Fruit fly (Drosophila melanogaster) whole organism, embryonic: ENCODE measurements around the gene osy.
A peak's percentile ranks its signal among the peaks of the same experiment; 100 is the strongest.

ENCODE experiments used
- ATbp ChIP-seq: fragments of 200-800 bp; sonication (Bioruptor generic); optimal IDR thresholded peaks from 2 replicates; lab custom pipeline; 2017; ENCODE audit warnings: missing biosample characterization, mild to moderate bottlenecking, missing genetic modification characterization, missing genetic modification reagents
- BtbVII ChIP-seq: fragments of 200-800 bp; sonication (Bioruptor generic); optimal IDR thresholded peaks from 3 replicates; lab custom pipeline; 2017; ENCODE audit warnings: missing biosample characterization, mild to moderate bottlenecking, missing genetic modification characterization
- CG10431 ChIP-seq: fragments of 200-800 bp; sonication (Bioruptor generic); optimal IDR thresholded peaks from 3 replicates; lab custom pipeline; 2018; ENCODE audit warnings: missing biosample characterization, mild to moderate bottlenecking, missing genetic modification characterization
- CG10654 ChIP-seq: fragments of 200-800 bp; sonication (Bioruptor generic); optimal IDR thresholded peaks from 2 replicates; lab custom pipeline; 2016; ENCODE audit warnings: missing biosample characterization, missing genetic modification characterization
- CG11398 ChIP-seq: fragments of 200-800 bp; sonication (Bioruptor generic); optimal IDR thresholded peaks from 2 replicates; lab custom pipeline; 2016; ENCODE audit warnings: missing biosample characterization, missing genetic modification characterization
- CG11504 ChIP-seq: fragments of 200-800 bp; sonication (Bioruptor generic); optimal IDR thresholded peaks from 3 replicates; lab custom pipeline; 2019; ENCODE audit warnings: missing biosample characterization, mild to moderate bottlenecking, missing genetic modification characterization, moderate library complexity
- CG13894 ChIP-seq: fragments of 200-800 bp; sonication (Bioruptor generic); optimal IDR thresholded peaks from 3 replicates; lab custom pipeline; 2018; ENCODE audit warnings: missing biosample characterization, mild to moderate bottlenecking, missing genetic modification characterization, moderate library complexity
- CG14667 ChIP-seq: fragments of 200-800 bp; sonication (Bioruptor generic); IDR thresholded peaks from 2 replicates; pipeline ENCODE4 v1.3.6; 2022; ENCODE audit warnings: missing biosample characterization, missing genetic modification characterization
- CG15073 ChIP-seq: fragments of 200-800 bp; sonication (Bioruptor generic); optimal IDR thresholded peaks from 2 replicates; lab custom pipeline; 2016; ENCODE audit warnings: missing biosample characterization, missing genetic modification characterization
- CG1647 ChIP-seq: fragments of 200-800 bp; sonication (Bioruptor generic); optimal IDR thresholded peaks from 3 replicates; lab custom pipeline; 2016; ENCODE audit warnings: missing biosample characterization, missing genetic modification characterization
- CG18011 ChIP-seq: fragments of 200-800 bp; sonication (Bioruptor generic); optimal IDR thresholded peaks from 2 replicates; lab custom pipeline; 2017; ENCODE audit warnings: missing biosample characterization, missing genetic modification characterization, mild to moderate bottlenecking, moderate library complexity, missing genotype
- CG1832 ChIP-seq: fragments of 200-800 bp; sonication (Bioruptor generic); optimal IDR thresholded peaks from 2 replicates; lab custom pipeline; 2017; ENCODE audit warnings: missing biosample characterization, mild to moderate bottlenecking, missing genetic modification characterization, inconsistent platforms
- CG2678 ChIP-seq: fragments of 200-800 bp; sonication (Bioruptor generic); optimal IDR thresholded peaks from 3 replicates; lab custom pipeline; 2019; ENCODE audit warnings: missing biosample characterization, mild to moderate bottlenecking, missing genetic modification characterization, moderate library complexity
- CG34376 ChIP-seq: fragments of 200-800 bp; sonication (Bioruptor generic); optimal IDR thresholded peaks from 2 replicates; lab custom pipeline; 2018; ENCODE audit warnings: missing biosample characterization, mild to moderate bottlenecking, missing genetic modification characterization
- CG6175 ChIP-seq: fragments of 200-800 bp; sonication (Bioruptor generic); IDR thresholded peaks from 3 replicates; pipeline ENCODE4 v1.3.6; 2022; ENCODE audit warnings: missing biosample characterization, missing genetic modification characterization
- CG6683 ChIP-seq: fragments of 200-800 bp; sonication (Bioruptor generic); optimal IDR thresholded peaks from 2 replicates; lab custom pipeline; 2017; ENCODE audit warnings: missing biosample characterization, mild to moderate bottlenecking, missing genetic modification characterization, missing genetic modification reagents
- CG8478 ChIP-seq: fragments of >200 bp; optimal IDR thresholded peaks from 2 replicates; lab custom pipeline; 2018
- CG8765 ChIP-seq: fragments of 200-800 bp; sonication (Bioruptor generic); IDR thresholded peaks from 2 replicates; pipeline ENCODE4 v1.3.6; 2022; ENCODE audit warnings: missing biosample characterization, missing genetic modification characterization
- CG8924 ChIP-seq: fragments of 200-800 bp; optimal IDR thresholded peaks from 3 replicates; lab custom pipeline; 2019; ENCODE audit warnings: missing biosample characterization, mild to moderate bottlenecking, missing genetic modification characterization, moderate library complexity
- CG9932 ChIP-seq: fragments of 200-800 bp; sonication (Bioruptor generic); IDR thresholded peaks from 2 replicates; pipeline ENCODE4 v1.3.6; 2022; ENCODE audit warnings: missing biosample characterization, missing genetic modification characterization
- Dref ChIP-seq: fragments of 200-800 bp; sonication (Bioruptor generic); IDR thresholded peaks from 2 replicates; pipeline ENCODE4 v1.3.6; 2022; ENCODE audit warnings: missing biosample characterization, missing genetic modification characterization
- Ets65A ChIP-seq: fragments of 200-800 bp; sonication (Bioruptor generic); peaks from one replicate; lab custom pipeline; 2016; ENCODE audit warnings: missing biosample characterization, missing genetic modification characterization
- H15 ChIP-seq: fragments of 200-800 bp; sonication (Bioruptor generic); IDR thresholded peaks from 3 replicates; pipeline ENCODE4 v1.3.6; 2022; ENCODE audit warnings: missing biosample characterization, missing genetic modification characterization
- H2.0 ChIP-seq: fragments of 200-800 bp; sonication (Bioruptor generic); IDR thresholded peaks from 2 replicates; pipeline ENCODE4 v1.3.6; 2022; ENCODE audit warnings: missing biosample characterization, missing genetic modification characterization
- HmgZ ChIP-seq: fragments of 200-800 bp; sonication (Bioruptor generic); optimal IDR thresholded peaks from 2 replicates; lab custom pipeline; 2018; ENCODE audit warnings: missing biosample characterization, mild to moderate bottlenecking, missing genetic modification characterization
- Hsf ChIP-seq: fragments of 200-800 bp; sonication (Bioruptor generic); optimal IDR thresholded peaks from 3 replicates; lab custom pipeline; 2016; ENCODE audit warnings: missing biosample characterization, missing genetic modification characterization
- NK7.1 ChIP-seq: fragments of 200-800 bp; sonication (Bioruptor generic); optimal IDR thresholded peaks from 3 replicates; lab custom pipeline; 2016; ENCODE audit warnings: missing biosample characterization, missing genetic modification characterization
- NfI ChIP-seq: fragments of 200-800 bp; sonication (Bioruptor generic); optimal IDR thresholded peaks from 3 replicates; lab custom pipeline; 2018; ENCODE audit warnings: missing biosample characterization, mild to moderate bottlenecking, missing genetic modification characterization, moderate library complexity
- Rfx ChIP-seq: fragments of 200-800 bp; sonication (Bioruptor generic); IDR thresholded peaks from 2 replicates; pipeline ENCODE4 v1.3.6; 2022; ENCODE audit warnings: missing biosample characterization, missing genetic modification characterization
- Scr ChIP-seq: fragments of 200-800 bp; sonication (Bioruptor generic); IDR thresholded peaks from 2 replicates; pipeline ENCODE4 v1.3.6; 2022; ENCODE audit warnings: missing biosample characterization, missing genetic modification characterization; ENCODE audit not compliant: partially characterized antibody
- Sry-β ChIP-seq: fragments of 200-800 bp; sonication (Bioruptor generic); optimal IDR thresholded peaks from 2 replicates; lab custom pipeline; 2018; ENCODE audit warnings: missing biosample characterization, mild to moderate bottlenecking, missing genetic modification characterization, moderate library complexity
- Sry-δ ChIP-seq: fragments of 200-800 bp; sonication (Bioruptor generic); optimal IDR thresholded peaks from 2 replicates; lab custom pipeline; 2016; ENCODE audit warnings: missing biosample characterization, missing genetic modification characterization
- Stat92E ChIP-seq, 3 experiments: fragments of >200 bp in 2 of 3; fragments of 200-800 bp in 1 of 3; sonication (Bioruptor generic) in 1 of 3; optimal IDR thresholded peaks; 2 replicates each; lab custom pipeline; 2017 to 2019; ENCODE audit warnings: missing biosample characterization in 3 of 3, missing genetic modification characterization in 3 of 3, mild to moderate bottlenecking in 1 of 3, moderate library complexity in 1 of 3
- Vsx1 ChIP-seq: fragments of 200-800 bp; sonication (Bioruptor generic); optimal IDR thresholded peaks from 2 replicates; lab custom pipeline; 2017; ENCODE audit warnings: missing biosample characterization, mild to moderate bottlenecking, missing genetic modification characterization, missing genetic modification reagents
- ab ChIP-seq: fragments of 200-800 bp; sonication (Bioruptor generic); optimal IDR thresholded peaks from 2 replicates; lab custom pipeline; 2016; ENCODE audit warnings: missing biosample characterization, missing genetic modification characterization
- ase ChIP-seq: fragments of 200-800 bp; sonication (Bioruptor generic); IDR thresholded peaks from 3 replicates; pipeline ENCODE4 v1.3.6; 2022; ENCODE audit warnings: missing biosample characterization, missing genetic modification characterization
- chif ChIP-seq, 2 experiments: fragments of 200-800 bp; sonication (Bioruptor generic); optimal IDR thresholded peaks; 3 replicates each; lab custom pipeline; 2016; ENCODE audit warnings: missing biosample characterization in 2 of 2, missing genetic modification characterization in 2 of 2
- crol ChIP-seq: fragments of 200-800 bp; sonication (Bioruptor generic); IDR thresholded peaks from 2 replicates; pipeline ENCODE4 v1.3.6; 2022; ENCODE audit warnings: missing biosample characterization, missing genetic modification characterization
- fd96Cb ChIP-seq: fragments of 200-800 bp; sonication (Bioruptor generic); optimal IDR thresholded peaks from 2 replicates; lab custom pipeline; 2018; ENCODE audit warnings: missing biosample characterization, mild to moderate bottlenecking, missing genetic modification characterization, moderate library complexity
- grau ChIP-seq: fragments of 200-800 bp; optimal IDR thresholded peaks from 3 replicates; lab custom pipeline; 2019; ENCODE audit warnings: missing biosample characterization, mild to moderate bottlenecking, missing genetic modification characterization, moderate library complexity
- ham ChIP-seq: fragments of 200-800 bp; sonication (Bioruptor generic); IDR thresholded peaks from 2 replicates; pipeline ENCODE4 v1.3.6; 2022; ENCODE audit warnings: missing biosample characterization, missing genetic modification characterization
- her ChIP-seq: fragments of 200-800 bp; sonication (Bioruptor generic); optimal IDR thresholded peaks from 2 replicates; lab custom pipeline; 2016; ENCODE audit warnings: missing biosample characterization, missing genetic modification characterization
- ken ChIP-seq: fragments of 200-800 bp; sonication (Bioruptor generic); IDR thresholded peaks from 3 replicates; pipeline ENCODE4 v1.3.6; 2022; ENCODE audit warnings: missing biosample characterization, missing genetic modification characterization
- pan ChIP-seq, 4 experiments: fragments of >200 bp in 3 of 4; fragments of 200-800 bp in 1 of 4; sonication (Bioruptor generic) in 1 of 4; optimal IDR thresholded peaks in 3 of 4; IDR thresholded peaks in 1 of 4; 2 replicates each; pipeline versions ENCODE4 v1.3.6 to Lab custom; 2017 to 2022; ENCODE audit warnings: missing biosample characterization in 2 of 4, missing genetic modification characterization in 2 of 4, mixed read lengths in 1 of 4
- repo ChIP-seq: fragments of 200-800 bp; sonication (Bioruptor generic); optimal IDR thresholded peaks from 2 replicates; lab custom pipeline; 2016; ENCODE audit warnings: missing biosample characterization, missing genetic modification characterization
- sc ChIP-seq, 3 experiments: fragments of >200 bp in 2 of 3; fragments of 200-800 bp in 1 of 3; sonication (Bioruptor generic) in 1 of 3; optimal IDR thresholded peaks; 2 replicates in 2 of 3; 3 replicates in 1 of 3; lab custom pipeline; 2017; ENCODE audit warnings: mild to moderate bottlenecking in 1 of 3, missing biosample characterization in 1 of 3, missing genetic modification characterization in 1 of 3, missing genetic modification reagents in 1 of 3
- sd ChIP-seq: fragments of 200-800 bp; sonication (Bioruptor generic); optimal IDR thresholded peaks from 3 replicates; lab custom pipeline; 2018; ENCODE audit warnings: missing biosample characterization, mild to moderate bottlenecking, missing genetic modification characterization, moderate library complexity
- sima ChIP-seq: fragments of 200-800 bp; sonication (Bioruptor generic); optimal IDR thresholded peaks from 2 replicates; lab custom pipeline; 2016; ENCODE audit warnings: missing biosample characterization, missing genetic modification characterization
- sr ChIP-seq: fragments of 200-800 bp; sonication (Bioruptor generic); IDR thresholded peaks from 3 replicates; pipeline ENCODE4 v1.3.6; 2022; ENCODE audit warnings: missing biosample characterization, missing genetic modification characterization
- stc ChIP-seq: fragments of 200-800 bp; sonication (Bioruptor generic); IDR thresholded peaks from 2 replicates; pipeline ENCODE4 v1.3.6; 2022; ENCODE audit warnings: missing biosample characterization, missing genetic modification characterization
- tgo ChIP-seq: fragments of 200-800 bp; sonication (Bioruptor generic); IDR thresholded peaks from 3 replicates; pipeline ENCODE4 v1.3.6; 2022; ENCODE audit warnings: missing biosample characterization, missing genetic modification characterization

Gene osy

dm6 chr3R:26333319-26333718, 15.2 kb downstream of the osy start (continued):
- TF ChIP-seq BtbVII (GFP tag; lab: Kevin White, UChicago) (peak; percentile 25), tgo (GFP tag; lab: Robert Waterston, UW) (peak; percentile 66), CG8924 (tag; lab: Kevin White, UChicago) (no peak), ham (no peak), grau (tag; lab: Kevin White, UChicago) (no peak), sr (GFP tag; lab: Robert Waterston, UW) (no peak), ab (GFP tag; lab: Kevin White, UChicago) (no peak), sima (no peak), sd (no peak), H15 (no peak), CG13894 (peak; percentile 64), CG18011 (GFP tag; lab: Kevin White, UChicago) (no peak), Stat92E (GFP tag; optimal IDR thresholded peaks at IDR 0.05; lab: Kevin White, UChicago) (no peak), CG14667 (GFP tag; lab: Robert Waterston, UW) (0 out of 2 replicates have a peak, but pooled peaks have one; percentile 48), CG8478 (lab: Kevin White, UChicago) (no peak), CG10431 (no peak), CG9932 (GFP tag; lab: Robert Waterston, UW) (peak; percentile 48; the same call in 1 of the 2 replicates), Sry-δ (GFP tag; lab: Kevin White, UChicago) (no peak), CG10654 (GFP tag; lab: Kevin White, UChicago) (no peak), CG2678 (tag; lab: Kevin White, UChicago) (peak; percentile 73), CG6175 (GFP tag; lab: Robert Waterston, UW) (no peak), pan (optimal IDR thresholded peaks at IDR 0.05; lab: Kevin White, UChicago) (no peak), pan (GFP tag; optimal IDR thresholded peaks at IDR 0.05 in 1 of 2, IDR thresholded peaks at IDR 0.05 in 1 of 2) (peak in 1 of 2 experiments; percentile 78), fd96Cb (tag; lab: Kevin White, UChicago) (peak; percentile 36), crol (GFP tag; lab: Robert Waterston, UW) (no peak), CG1832 (GFP tag; lab: Kevin White, UChicago) (no peak), CG15073 (GFP tag; lab: Kevin White, UChicago) (no peak), CG6683 (no peak), CG11398 (GFP tag; lab: Kevin White, UChicago) (no peak), Hsf (GFP tag; lab: Kevin White, UChicago) (no peak), Sry-β (GFP tag; lab: Kevin White, UChicago) (no peak), CG8765 (GFP tag; lab: Robert Waterston, UW) (no peak), Dref (GFP tag; lab: Robert Waterston, UW) (no peak), HmgZ (tag; lab: Kevin White, UChicago) (no peak), NK7.1 (GFP tag; lab: Kevin White, UChicago) (no peak), repo (GFP tag; lab: Kevin White, UChicago) (no peak), Rfx (peak; percentile 69), stc (GFP tag; lab: Robert Waterston, UW) (peak; percentile 54; the same call in 1 of the 2 replicates), ATbp (no peak), CG11504 (tag; lab: Kevin White, UChicago) (peak; percentile 70), Ets65A (GFP tag; lab: Kevin White, UChicago) (no peak), Vsx1 (GFP tag; lab: Kevin White, UChicago) (no peak), sc (optimal IDR thresholded peaks at IDR 0.05; lab: Kevin White, UChicago) (no peak), sc (GFP tag; optimal IDR thresholded peaks at IDR 0.05; lab: Kevin White, UChicago) (no peak), her (GFP tag; lab: Kevin White, UChicago) (no peak), ken (GFP tag; lab: Robert Waterston, UW) (no peak), NfI (GFP tag; lab: Kevin White, UChicago) (peak; percentile 28), CG1647 (GFP tag; lab: Kevin White, UChicago) (no peak), ase (GFP tag; lab: Robert Waterston, UW) (peak; percentile 43; the same call in 1 of the 3 replicates), CG34376 (GFP tag; lab: Kevin White, UChicago) (no peak), Scr (GFP tag; lab: Robert Waterston, UW) (no peak), H2.0 (GFP tag; lab: Robert Waterston, UW) (no peak), chif (GFP tag; optimal IDR thresholded peaks at IDR 0.05; lab: Kevin White, UChicago) (no peak)
